Worm (Caenorhabditis elegans) whole organism, L4 larva: ENCODE measurements around the gene R10D12.10.
A peak's percentile ranks its signal among the peaks of the same experiment; 100 is the strongest.

Source experiments
- F26F4.8 ChIP-seq: fragments of 200-800 bp; sonication (Bioruptor generic); conservative IDR thresholded peaks from 2 replicates; pipeline ENCODE4 v1.3.6; 2022; ENCODE audit warnings: missing genetic modification characterization, missing compliant biosample characterization
- F44E2.7 ChIP-seq: fragments of 200-800 bp; sonication (Bioruptor generic); IDR thresholded peaks from 2 replicates; pipeline ENCODE4 v2.1.2; 2022; ENCODE audit warnings: missing genetic modification characterization, missing compliant biosample characterization
- F49E8.2 ChIP-seq: sonication (generic microtip); optimal IDR thresholded peaks from 2 replicates; lab custom pipeline; 2016; ENCODE audit warnings: missing compliant biosample characterization, mild to moderate bottlenecking, missing genetic modification characterization, borderline replicate concordance
- T26A8.4 ChIP-seq: fragments of 200-800 bp; sonication (Bioruptor generic); IDR thresholded peaks from 2 replicates; pipeline ENCODE4 v1.3.6; 2022; ENCODE audit warnings: missing genetic modification characterization, missing compliant biosample characterization
- Y105C5A.15 ChIP-seq: fragments of 200-800 bp; sonication (Bioruptor generic); IDR thresholded peaks from 2 replicates; pipeline ENCODE4 v1.3.6; 2022; ENCODE audit warnings: missing genetic modification characterization, missing compliant biosample characterization
- Y48G9A.11 ChIP-seq: fragments of 200-800 bp; sonication (Bioruptor generic); IDR thresholded peaks from 2 replicates; pipeline ENCODE4 v1.3.6; 2022; ENCODE audit warnings: missing genetic modification reagents, missing genetic modification characterization, missing compliant biosample characterization
- Y75B8A.6 ChIP-seq: fragments of 200-800 bp; sonication (Bioruptor generic); IDR thresholded peaks from 2 replicates; pipeline ENCODE4 v1.3.6; 2022; ENCODE audit warnings: missing genetic modification reagents, missing genetic modification characterization, missing compliant biosample characterization
- aha-1 ChIP-seq: fragments of 150-350 bp; peaks from one replicate; lab custom pipeline; 2014; ENCODE audit warnings: missing biosample characterization, missing genetic modification characterization
- aly-2 ChIP-seq: sonication (generic microtip); optimal IDR thresholded peaks from 2 replicates; lab custom pipeline; 2018; ENCODE audit warnings: missing biosample characterization, missing genetic modification characterization
- ama-1 ChIP-seq: fragments of 150-350 bp; optimal IDR thresholded peaks from 2 replicates; lab custom pipeline; 2014; ENCODE audit warnings: inconsistent platforms, mixed read lengths
- arid-1 ChIP-seq: fragments of 200-800 bp; sonication (Bioruptor generic); conservative IDR thresholded peaks from 2 replicates; pipeline ENCODE4 v1.3.6; 2022; ENCODE audit warnings: missing genetic modification reagents, missing genetic modification characterization, missing compliant biosample characterization
- ceh-28 ChIP-seq: fragments of 150-350 bp; optimal IDR thresholded peaks from 2 replicates; lab custom pipeline; 2014; ENCODE audit warnings: missing biosample characterization, missing genetic modification reagents, missing genetic modification characterization
- ceh-44 ChIP-seq: fragments of 200-800 bp; sonication (Bioruptor generic); IDR thresholded peaks from 2 replicates; pipeline ENCODE4 v1.3.6; 2022; ENCODE audit warnings: missing genetic modification reagents, missing genetic modification characterization, missing compliant biosample characterization
- ceh-62 ChIP-seq: sonication (generic microtip); optimal IDR thresholded peaks from 2 replicates; lab custom pipeline; 2017; ENCODE audit warnings: missing biosample characterization, missing genetic modification characterization
- ces-1 ChIP-seq: fragments of 150-350 bp; sonication (generic microtip); optimal IDR thresholded peaks from 4 replicates; lab custom pipeline; 2014; ENCODE audit warnings: missing biosample characterization, missing genetic modification reagents, missing genetic modification characterization
- ctbp-1 ChIP-seq: fragments of 200-800 bp; sonication (Bioruptor generic); IDR thresholded peaks from 2 replicates; pipeline ENCODE4 v1.3.6; 2022; ENCODE audit warnings: missing genetic modification reagents, missing genetic modification characterization, missing compliant biosample characterization
- daf-12 ChIP-seq: fragments of 150-350 bp; optimal IDR thresholded peaks from 2 replicates; lab custom pipeline; 2014; ENCODE audit warnings: missing biosample characterization, missing genetic modification reagents, missing genetic modification characterization
- daf-19 ChIP-seq: fragments of 200-800 bp; sonication (Bioruptor generic); conservative IDR thresholded peaks from 2 replicates; pipeline ENCODE4 v1.3.6; 2022; ENCODE audit warnings: missing genetic modification characterization, missing compliant biosample characterization
- dmd-6 ChIP-seq: fragments of 200-800 bp; sonication (Bioruptor generic); IDR thresholded peaks from 2 replicates; pipeline ENCODE4 v1.3.6; 2022; ENCODE audit warnings: missing genetic modification reagents, missing genetic modification characterization, missing compliant biosample characterization
- dmd-8 ChIP-seq: fragments of 200-800 bp; sonication (Bioruptor generic); IDR thresholded peaks from 2 replicates; pipeline ENCODE4 v1.3.6; 2022; ENCODE audit warnings: missing genetic modification characterization, missing compliant biosample characterization
- dpl-1 ChIP-seq: fragments of 150-350 bp; optimal IDR thresholded peaks from 2 replicates; lab custom pipeline; 2014; ENCODE audit warnings: missing biosample characterization, missing genetic modification reagents, missing genetic modification characterization
- duxl-1 ChIP-seq: sonication (generic microtip); optimal IDR thresholded peaks from 2 replicates; lab custom pipeline; 2016; ENCODE audit warnings: mild to moderate bottlenecking, missing genetic modification characterization, moderate library complexity, missing compliant biosample characterization; ENCODE audit not compliant: poor library complexity
- dve-1 ChIP-seq: sonication (generic microtip); optimal IDR thresholded peaks from 2 replicates; lab custom pipeline; 2017; ENCODE audit warnings: antibody characterized with exemption, mild to moderate bottlenecking, missing genetic modification characterization, missing compliant biosample characterization; ENCODE audit not compliant: insufficient read depth
- egl-27 ChIP-seq: sonication (generic microtip); optimal IDR thresholded peaks from 3 replicates; lab custom pipeline; 2017; ENCODE audit warnings: missing biosample characterization, missing genetic modification reagents, missing genetic modification characterization
- fos-1 ChIP-seq: fragments of 150-350 bp; optimal IDR thresholded peaks from 2 replicates; lab custom pipeline; 2014; ENCODE audit warnings: missing biosample characterization, missing genetic modification characterization
- hif-1 ChIP-seq, 2 experiments: sonication (generic microtip); optimal IDR thresholded peaks; 2 replicates each; lab custom pipeline; 2016 to 2017; ENCODE audit warnings: missing compliant biosample characterization in 2 of 2, missing genetic modification characterization in 2 of 2, missing genetic modification reagents in 2 of 2, missing genotype in 2 of 2, mild to moderate bottlenecking in 1 of 2
- hlh-11 ChIP-seq: fragments of 200-800 bp; sonication (Bioruptor generic); optimal IDR thresholded peaks from 2 replicates; lab custom pipeline; 2018; ENCODE audit warnings: mild to moderate bottlenecking, missing genetic modification characterization, missing compliant biosample characterization
- hmg-1.1 ChIP-seq: fragments of 200-800 bp; sonication (Bioruptor generic); IDR thresholded peaks from 2 replicates; pipeline ENCODE4 v1.3.6; 2022; ENCODE audit warnings: missing genetic modification reagents, missing genetic modification characterization, missing compliant biosample characterization
- lin-13 ChIP-seq: fragments of 150-350 bp; optimal IDR thresholded peaks from 2 replicates; lab custom pipeline; 2014; ENCODE audit warnings: missing biosample characterization, missing genetic modification reagents, missing genetic modification characterization
- lin-29 ChIP-seq: fragments of 200-800 bp; sonication (Bioruptor generic); IDR thresholded peaks from 2 replicates; pipeline ENCODE4 v1.3.6; 2022; ENCODE audit warnings: missing genetic modification reagents, missing genetic modification characterization, missing compliant biosample characterization
- lin-38 ChIP-seq: fragments of 200-800 bp; sonication (Bioruptor generic); IDR thresholded peaks from 2 replicates; pipeline ENCODE4 v1.3.6; 2022; ENCODE audit warnings: missing genetic modification reagents, missing genetic modification characterization, missing compliant biosample characterization
- lir-3 ChIP-seq: sonication (generic microtip); optimal IDR thresholded peaks from 2 replicates; lab custom pipeline; 2016; ENCODE audit warnings: mild to moderate bottlenecking, missing genetic modification characterization, missing compliant biosample characterization
- lsy-2 ChIP-seq, 2 experiments: fragments of 150-350 bp in 1 of 2; sonication (generic microtip) in 1 of 2; optimal IDR thresholded peaks; 2 replicates each; lab custom pipeline; 2014 to 2017; ENCODE audit warnings: missing biosample characterization in 2 of 2, missing genetic modification characterization in 2 of 2
- mes-2 ChIP-seq: sonication (generic microtip); optimal IDR thresholded peaks from 2 replicates; lab custom pipeline; 2016; ENCODE audit warnings: missing genotype, mild to moderate bottlenecking, missing genetic modification characterization, missing compliant biosample characterization; ENCODE audit not compliant: poor library complexity, severe bottlenecking
- mxl-3 ChIP-seq: fragments of 200-800 bp; sonication (Bioruptor generic); optimal IDR thresholded peaks from 2 replicates; lab custom pipeline; 2018; ENCODE audit warnings: mild to moderate bottlenecking, missing genetic modification characterization, missing compliant biosample characterization
- nhr-102 ChIP-seq: sonication (generic microtip); optimal IDR thresholded peaks from 2 replicates; lab custom pipeline; 2016; ENCODE audit warnings: mild to moderate bottlenecking, missing genetic modification characterization, moderate library complexity, missing compliant biosample characterization
- nhr-11 ChIP-seq: fragments of 150-350 bp; optimal IDR thresholded peaks from 2 replicates; lab custom pipeline; 2014; ENCODE audit warnings: missing biosample characterization, missing genetic modification characterization
- nhr-28 ChIP-seq: fragments of 150-350 bp; optimal IDR thresholded peaks from 2 replicates; lab custom pipeline; 2014; ENCODE audit warnings: missing biosample characterization, missing genetic modification characterization
- nhr-42 ChIP-seq: fragments of 200-800 bp; sonication (Bioruptor generic); IDR thresholded peaks from 2 replicates; pipeline ENCODE4 v1.3.6; 2022; ENCODE audit warnings: missing genetic modification characterization, missing compliant biosample characterization
- nhr-77 ChIP-seq: fragments of 150-350 bp; optimal IDR thresholded peaks from 2 replicates; lab custom pipeline; 2014; ENCODE audit warnings: missing biosample characterization, missing genetic modification characterization
- pha-4 ChIP-seq, 2 experiments: fragments of 150-350 bp in 1 of 2; fragments of 200-800 bp in 1 of 2; sonication (Bioruptor generic) in 1 of 2; IDR thresholded peaks in 1 of 2; optimal IDR thresholded peaks in 1 of 2; 2 replicates each; pipeline versions ENCODE4 v1.3.6 to Lab custom; 2014 to 2022; ENCODE audit warnings: missing genetic modification characterization in 2 of 2, missing genetic modification reagents in 2 of 2, missing biosample characterization in 1 of 2, missing compliant biosample characterization in 1 of 2
- pqm-1 ChIP-seq: sonication (generic microtip); optimal IDR thresholded peaks from 2 replicates; lab custom pipeline; 2017; ENCODE audit warnings: missing biosample characterization, missing genetic modification characterization
- rbr-2 ChIP-seq: sonication (generic microtip); optimal IDR thresholded peaks from 2 replicates; lab custom pipeline; 2016; ENCODE audit warnings: missing genotype, missing genetic modification characterization, missing compliant biosample characterization
- snpc-1.2 ChIP-seq: fragments of 200-800 bp; sonication (Bioruptor generic); IDR thresholded peaks from 2 replicates; pipeline ENCODE4 v1.3.6; 2022; ENCODE audit warnings: missing genetic modification reagents, missing genetic modification characterization, missing compliant biosample characterization
- spr-1 ChIP-seq: sonication (generic microtip); optimal IDR thresholded peaks from 2 replicates; lab custom pipeline; 2016; ENCODE audit warnings: mild to moderate bottlenecking, missing genetic modification characterization, missing compliant biosample characterization
- spr-3 ChIP-seq: fragments of 200-800 bp; sonication (Bioruptor generic); optimal IDR thresholded peaks from 2 replicates; lab custom pipeline; 2018; ENCODE audit warnings: mild to moderate bottlenecking, missing genetic modification characterization, missing compliant biosample characterization
- tag-97 ChIP-seq: fragments of 200-800 bp; sonication (Bioruptor generic); IDR thresholded peaks from 2 replicates; pipeline ENCODE4 v1.3.6; 2022; ENCODE audit warnings: missing genetic modification characterization, missing compliant biosample characterization
- tra-1 ChIP-seq: fragments of 200-800 bp; sonication (Bioruptor generic); IDR thresholded peaks from 2 replicates; pipeline ENCODE4 v1.3.6; 2022; ENCODE audit warnings: missing genetic modification reagents, missing genetic modification characterization, missing compliant biosample characterization
- zip-11 ChIP-seq: fragments of 200-800 bp; sonication (Bioruptor generic); IDR thresholded peaks from 2 replicates; pipeline ENCODE4 v1.3.6; 2022; ENCODE audit warnings: missing genetic modification characterization, missing compliant biosample characterization
- ztf-7 ChIP-seq: fragments of 150-350 bp; optimal IDR thresholded peaks from 2 replicates; lab custom pipeline; 2014; ENCODE audit warnings: missing biosample characterization, missing genetic modification characterization

The R10D12.10 gene

ce11 chrV:13961927-13962419, 3.8 kb upstream of the R10D12.10 start, which contains the start of the genes algn-13 and R10D12.13:
Gene algn-13 (minus strand): TSS chrV:13961977.
Gene R10D12.13 (plus strand): TSS chrV:13962417.
- TF ChIP-seq tag-97 (no peak), daf-12 (tag; lab: Kevin White, UChicago) (no peak), Y48G9A.11 (GFP tag; lab: Robert Waterston, UW) (0 out of 2 replicates have a peak, but pooled peaks have one; percentile 32), daf-19 (no peak), hmg-1.1 (peak; percentile 63), pha-4 (GFP tag; IDR thresholded peaks at IDR 0.05; lab: Robert Waterston, UW) (peak; percentile 73; the same call in 1 of the 2 replicates), pha-4 (tag; optimal IDR thresholded peaks at IDR 0.05; lab: Kevin White, UChicago) (no peak), zip-11 (GFP tag; lab: Robert Waterston, UW) (no peak), fos-1 (tag; lab: Kevin White, UChicago) (no peak), snpc-1.2 (GFP tag; lab: Robert Waterston, UW) (peak; percentile 61; the same call in 1 of the 2 replicates), aly-2 (no peak), tra-1 (no peak), lir-3 (tag; lab: Kevin White, UChicago) (no peak), spr-1 (tag; lab: Kevin White, UChicago) (peak; percentile 41), mes-2 (tag; lab: Kevin White, UChicago) (peak; percentile 93), nhr-28 (tag; lab: Kevin White, UChicago) (peak; percentile 19), F44E2.7 (no peak), aha-1 (tag; lab: Kevin White, UChicago) (peak; percentile 81), mxl-3 (no peak), ctbp-1 (GFP tag; lab: Robert Waterston, UW) (peak; percentile 43; the same call in 1 of the 2 replicates), lin-13 (GFP tag; lab: Kevin White, UChicago) (peak; percentile 7), ceh-44 (GFP tag; lab: Robert Waterston, UW) (no peak), lsy-2 (tag; optimal IDR thresholded peaks at IDR 0.05; lab: Kevin White, UChicago) (no peak), rbr-2 (tag; lab: Kevin White, UChicago) (peak; percentile 32), nhr-42 (GFP tag; lab: Robert Waterston, UW) (no peak), F26F4.8 (GFP tag; lab: Robert Waterston, UW) (no peak), hif-1 (tag; optimal IDR thresholded peaks at IDR 0.05; lab: Kevin White, UChicago) (peak in 1 of 2 experiments; percentile 10), spr-3 (GFP tag; lab: Kevin White, UChicago) (no peak), Y105C5A.15 (no peak), ztf-7 (tag; lab: Kevin White, UChicago) (no peak), F49E8.2 (tag; lab: Kevin White, UChicago) (no peak), duxl-1 (tag; lab: Kevin White, UChicago) (peak; percentile 54), dmd-8 (GFP tag; lab: Robert Waterston, UW) (no peak), ceh-28 (tag; lab: Kevin White, UChicago) (no peak), nhr-77 (no peak), nhr-102 (tag; lab: Kevin White, UChicago) (peak; percentile 19), ceh-62 (tag; lab: Kevin White, UChicago) (no peak), pqm-1 (tag; lab: Kevin White, UChicago) (no peak), nhr-11 (tag; lab: Kevin White, UChicago) (peak; percentile 1), egl-27 (tag; lab: Kevin White, UChicago) (no peak), hlh-11 (tag; lab: Kevin White, UChicago) (peak; percentile 55), lin-29 (no peak), dmd-6 (no peak), Y75B8A.6 (no peak), ces-1 (GFP tag; lab: Kevin White, UChicago) (peak; percentile 5), ama-1 (lab: Kevin White, UChicago) (no peak), T26A8.4 (peak; percentile 58; the same call in 1 of the 2 replicates), dve-1 (tag; lab: Kevin White, UChicago) (peak; percentile 61), dpl-1 (GFP tag; lab: Kevin White, UChicago) (peak; percentile 70), arid-1 (peak; percentile 56; the same call in 1 of the 2 replicates), lin-38 (GFP tag; lab: Robert Waterston, UW) (peak; percentile 82)
